Worm (Caenorhabditis elegans) whole organism, young adult: ENCODE results near the gene F42G4.7.

Experiments
- B0035.1 ChIP-seq: sonication (generic microtip); optimal IDR thresholded peaks from 2 replicates; lab custom pipeline; 2016; ENCODE audit warnings: missing genetic modification characterization, mild to moderate bottlenecking, missing compliant biosample characterization, missing genotype, missing genetic modification reagents
- ama-1 ChIP-seq, 3 experiments: fragments of 150-350 bp in 1 of 3; sonication (generic microtip) in 2 of 3; optimal IDR thresholded peaks; 2 replicates each; lab custom pipeline; 2014 to 2018; ENCODE audit warnings: missing biosample characterization in 2 of 3, missing genetic modification characterization in 2 of 3, missing genetic modification reagents in 2 of 3
- bed-1 ChIP-seq: fragments of 200-800 bp; sonication (Bioruptor generic); IDR thresholded peaks from 2 replicates; pipeline ENCODE4 v1.3.6; 2022; ENCODE audit warnings: missing genetic modification reagents, missing genetic modification characterization, missing compliant biosample characterization
- madf-3 ChIP-seq: fragments of 200-800 bp; sonication (Bioruptor generic); IDR thresholded peaks from 2 replicates; pipeline ENCODE4 v1.3.6; 2022; ENCODE audit warnings: missing genetic modification reagents, missing genetic modification characterization, missing compliant biosample characterization
- nhr-90 ChIP-seq: sonication (generic microtip); optimal IDR thresholded peaks from 2 replicates; lab custom pipeline; 2016; ENCODE audit warnings: missing genotype, mild to moderate bottlenecking, missing genetic modification characterization, missing compliant biosample characterization
- rpc-1 ChIP-seq, 2 experiments: fragments of 150-350 bp in 1 of 2; sonication (generic microtip) in 1 of 2; optimal IDR thresholded peaks; 2 replicates each; lab custom pipeline; 2014 to 2018; ENCODE audit warnings: missing biosample characterization in 1 of 2, missing genetic modification characterization in 1 of 2, missing genetic modification reagents in 1 of 2, missing genotype in 1 of 2
- snpc-1.3 ChIP-seq: sonication (generic microtip); optimal IDR thresholded peaks from 2 replicates; lab custom pipeline; 2017; ENCODE audit warnings: missing genetic modification characterization, mild to moderate bottlenecking, missing compliant biosample characterization, antibody characterized with exemption, moderate library complexity, missing genotype, missing genetic modification reagents; ENCODE audit not compliant: insufficient read depth
- snpc-3.4 ChIP-seq: sonication (generic microtip); optimal IDR thresholded peaks from 2 replicates; lab custom pipeline; 2017; ENCODE audit warnings: missing genetic modification characterization, mild to moderate bottlenecking, missing compliant biosample characterization, antibody characterized with exemption, moderate library complexity, missing genotype, missing genetic modification reagents
- snpc-4 ChIP-seq, 5 experiments: fragments of 150-350 bp in 1 of 5; sonication (generic microtip) in 4 of 5; optimal IDR thresholded peaks; 2 replicates each; lab custom pipeline; 2014 to 2018; ENCODE audit warnings: missing genetic modification characterization in 5 of 5, missing biosample characterization in 3 of 5, antibody characterized with exemption in 2 of 5, mild to moderate bottlenecking in 2 of 5, missing compliant biosample characterization in 2 of 5, missing genotype in 2 of 5, moderate library complexity in 2 of 5, missing genetic modification reagents in 1 of 5

DNA sequence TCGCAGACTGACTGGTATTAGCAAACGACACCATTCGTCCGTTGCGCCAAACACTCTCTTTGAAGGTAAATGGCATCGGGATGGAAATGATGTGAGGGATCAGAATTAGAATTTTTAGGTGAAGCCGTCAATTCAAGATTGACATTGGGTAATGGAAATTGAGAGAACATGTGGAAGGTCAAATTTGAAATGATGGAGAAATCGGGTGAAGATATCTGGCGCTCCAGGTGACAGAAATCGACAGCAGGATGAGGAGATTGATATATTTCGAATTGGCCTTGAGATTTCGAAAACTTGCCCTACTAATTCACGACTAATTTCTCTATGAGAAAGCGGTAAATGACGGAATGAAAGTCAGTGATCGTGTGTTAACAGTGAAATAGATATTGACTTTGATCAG, 24.5 kb downstream of the F42G4.7 start:
- TF ChIP-seq B0035.1 (tag; lab: Kevin White, UChicago): no peak
- no peak for TF ChIP-seq snpc-3.4 (tag; lab: Kevin White, UChicago)
- TF ChIP-seq ama-1 (optimal IDR thresholded peaks at IDR 0.05; lab: Kevin White, UChicago): no peak
- no peak for TF ChIP-seq ama-1 (GFP tag; optimal IDR thresholded peaks at IDR 0.05; lab: Kevin White, UChicago)
- no peak for TF ChIP-seq snpc-1.3 (tag; lab: Kevin White, UChicago)
- TF ChIP-seq madf-3 (GFP tag; lab: Robert Waterston, UW): no peak
- no peak for TF ChIP-seq snpc-4 (GFP tag; optimal IDR thresholded peaks at IDR 0.05; lab: Kevin White, UChicago)
- no peak for TF ChIP-seq snpc-4 (tag; optimal IDR thresholded peaks at IDR 0.05; lab: Kevin White, UChicago)
- TF ChIP-seq rpc-1 (optimal IDR thresholded peaks at IDR 0.05; lab: Kevin White, UChicago): no peak
- TF ChIP-seq rpc-1 (tag; optimal IDR thresholded peaks at IDR 0.05; lab: Kevin White, UChicago): no peak
- TF ChIP-seq bed-1 (GFP tag; lab: Robert Waterston, UW): no peak
- no peak for TF ChIP-seq nhr-90 (tag; lab: Kevin White, UChicago)
